Worm (Caenorhabditis elegans): ENCODE data around the gene hil-3.

DNA sequence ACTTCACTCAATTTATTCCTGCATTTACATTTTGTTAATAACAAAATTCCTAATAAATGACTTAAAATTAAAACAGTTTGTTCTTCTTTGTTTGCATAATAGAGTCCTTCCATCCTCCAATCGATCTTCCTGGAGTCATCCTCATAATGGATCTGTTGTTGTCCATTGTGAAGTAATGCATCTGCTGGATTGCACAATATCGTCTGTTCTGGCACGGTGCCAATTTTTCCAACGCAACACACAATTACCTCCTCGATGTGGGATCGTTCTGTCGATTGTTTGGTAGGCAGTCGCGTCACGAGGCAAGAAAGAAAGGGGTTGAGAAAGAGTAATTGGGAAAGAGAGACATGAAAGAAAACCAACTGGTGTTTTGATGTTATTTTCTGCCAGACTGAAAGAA, 1.0 kb downstream of the hil-3 start:
- TF ChIP-seq W03F9.2 (tag; optimal IDR thresholded peaks at IDR 0.05) (no peak), him-1 (tag; optimal IDR thresholded peaks at IDR 0.05) (no peak)

All from whole organism, L4/young adult.